Fruit fly (Drosophila melanogaster) whole organism, wandering third instar larva: ENCODE results near the gene Arp8.
A peak's percentile ranks its signal among the peaks of the same experiment; 100 is the strongest.

Source experiments
- CG9705 ChIP-seq: fragments of 200-800 bp; sonication (Bioruptor generic); optimal IDR thresholded peaks from 2 replicates; lab custom pipeline; 2018; ENCODE audit warnings: missing biosample characterization, mild to moderate bottlenecking, missing genetic modification characterization
- Dfd ChIP-seq: fragments of >200 bp; optimal IDR thresholded peaks from 2 replicates; lab custom pipeline; 2017; ENCODE audit warnings: missing biosample characterization, missing genetic modification characterization
- Hr78 ChIP-seq: fragments of >200 bp; optimal IDR thresholded peaks from 2 replicates; lab custom pipeline; 2017; ENCODE audit warnings: missing biosample characterization, missing genetic modification characterization
- Hr83 ChIP-seq: fragments of 200-300 bp; sonication (Bioruptor generic); optimal IDR thresholded peaks from 2 replicates; lab custom pipeline; 2016; ENCODE audit warnings: missing biosample characterization, mild to moderate bottlenecking, missing genetic modification characterization, moderate library complexity; ENCODE audit not compliant: poor library complexity, severe bottlenecking
- OdsH ChIP-seq: fragments of 200-800 bp; sonication (Bioruptor generic); optimal IDR thresholded peaks from 2 replicates; lab custom pipeline; 2016; ENCODE audit warnings: missing biosample characterization, mild to moderate bottlenecking, missing genetic modification characterization
- br ChIP-seq: fragments of 200-800 bp; sonication (Bioruptor generic); optimal IDR thresholded peaks from 2 replicates; lab custom pipeline; 2016; ENCODE audit warnings: missing biosample characterization, missing genetic modification characterization
- brk ChIP-seq: fragments of 200-800 bp; sonication (Bioruptor generic); optimal IDR thresholded peaks from 2 replicates; lab custom pipeline; 2016; ENCODE audit warnings: missing biosample characterization, mild to moderate bottlenecking, missing genetic modification characterization
- fru ChIP-seq: fragments of 200-800 bp; sonication (Bioruptor generic); optimal IDR thresholded peaks from 3 replicates; lab custom pipeline; 2016; ENCODE audit warnings: missing biosample characterization, mild to moderate bottlenecking, missing genetic modification characterization
- h ChIP-seq: fragments of 200-800 bp; sonication (Bioruptor generic); optimal IDR thresholded peaks from 3 replicates; lab custom pipeline; 2016; ENCODE audit warnings: missing biosample characterization, mild to moderate bottlenecking, missing genetic modification characterization
- jim ChIP-seq: fragments of 175-275, 200-325 bp; sonication (Bioruptor generic); optimal IDR thresholded peaks from 2 replicates; lab custom pipeline; 2016; ENCODE audit warnings: missing biosample characterization, mild to moderate bottlenecking, missing genetic modification characterization
- lola ChIP-seq: fragments of >200 bp; optimal IDR thresholded peaks from 2 replicates; lab custom pipeline; 2017; ENCODE audit warnings: missing biosample characterization, missing genetic modification characterization
- rgr ChIP-seq: fragments of 200-800 bp; sonication (Bioruptor generic); optimal IDR thresholded peaks from 3 replicates; lab custom pipeline; 2016; ENCODE audit warnings: missing biosample characterization, mild to moderate bottlenecking, missing genetic modification characterization
- sage ChIP-seq: fragments of 200-800 bp; sonication (Bioruptor generic); optimal IDR thresholded peaks from 2 replicates; lab custom pipeline; 2016; ENCODE audit warnings: missing biosample characterization, mild to moderate bottlenecking, missing genetic modification characterization
- sv ChIP-seq: fragments of 200-800 bp; sonication (Bioruptor generic); optimal IDR thresholded peaks from 3 replicates; lab custom pipeline; 2016; ENCODE audit warnings: missing biosample characterization, missing genetic modification characterization

DNA sequence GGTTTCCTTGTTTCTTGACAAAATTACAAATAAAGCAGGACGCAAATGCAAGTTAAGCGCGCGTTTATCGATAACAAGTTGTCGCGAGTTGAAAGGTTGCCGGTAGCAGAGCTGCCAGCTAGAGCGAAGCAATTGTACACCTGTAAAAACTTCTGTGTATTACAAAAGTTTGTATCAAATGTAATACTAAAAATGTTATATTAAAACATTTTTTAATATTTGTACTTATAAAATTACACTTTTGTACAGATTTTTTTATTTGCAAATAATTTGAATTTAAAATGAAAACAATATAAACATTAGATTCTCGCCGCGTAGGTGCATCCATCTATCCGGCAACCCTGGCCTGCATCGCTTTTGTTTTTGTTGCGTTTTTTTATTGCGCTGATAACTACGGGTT lies 16.0 kb downstream of the Arp8 start, which contains the start of the genes CG8142 and Ucp4A:
- no peak for TF ChIP-seq Dfd (GFP tag; lab: Kevin White, UChicago)
- TF ChIP-seq OdsH (GFP tag; lab: Kevin White, UChicago) = peak; percentile 84
- TF ChIP-seq fru (GFP tag; lab: Kevin White, UChicago) = peak; percentile 82
- TF ChIP-seq sage = no peak
- peak; percentile 91 for TF ChIP-seq h (GFP tag; lab: Kevin White, UChicago)
- no peak for TF ChIP-seq Hr83
- no peak for TF ChIP-seq lola (GFP tag; lab: Kevin White, UChicago)
- TF ChIP-seq CG9705 = peak; percentile 92
- TF ChIP-seq jim (GFP tag; lab: Kevin White, UChicago) = no peak
- TF ChIP-seq br (GFP tag; lab: Kevin White, UChicago) = peak; percentile 72
- peak; percentile 90 for TF ChIP-seq rgr (GFP tag; lab: Kevin White, UChicago)
- TF ChIP-seq brk (GFP tag; lab: Kevin White, UChicago) = no peak
- TF ChIP-seq sv (GFP tag; lab: Kevin White, UChicago) = peak; percentile 89
- TF ChIP-seq Hr78 (GFP tag; lab: Kevin White, UChicago) = no peak
